Fruit fly (Drosophila melanogaster) whole organism, pupa: Measurements from ENCODE around the gene Cdk8.

Experiments used
- CG13204 ChIP-seq: fragments of 200-800 bp; sonication (Bioruptor generic); optimal IDR thresholded peaks from 2 replicates; lab custom pipeline; 2018; ENCODE audit warnings: missing biosample characterization, mild to moderate bottlenecking, missing genetic modification characterization, moderate library complexity
- CG14655 ChIP-seq: fragments of 200-800 bp; sonication (Bioruptor generic); optimal IDR thresholded peaks from 3 replicates; lab custom pipeline; 2017; ENCODE audit warnings: mild to moderate bottlenecking, missing biosample characterization, missing genetic modification reagents, missing genetic modification characterization
- CG4496 ChIP-seq: fragments of 200-800 bp; sonication (Bioruptor generic); IDR thresholded peaks from 3 replicates; pipeline ENCODE4 v1.3.6; 2022; ENCODE audit warnings: missing biosample characterization, missing genetic modification characterization
- D1 ChIP-seq: fragments of 200-800 bp; sonication (Bioruptor generic); optimal IDR thresholded peaks from 2 replicates; lab custom pipeline; 2018; ENCODE audit warnings: missing biosample characterization, mild to moderate bottlenecking, missing genetic modification characterization, moderate library complexity
- Snoo ChIP-seq: fragments of 200-800 bp; sonication (Bioruptor generic); optimal IDR thresholded peaks from 3 replicates; lab custom pipeline; 2017; ENCODE audit warnings: missing biosample characterization, mild to moderate bottlenecking, missing genetic modification characterization, inconsistent platforms
- gl ChIP-seq: fragments of 200-800 bp; sonication (Bioruptor generic); optimal IDR thresholded peaks from 2 replicates; lab custom pipeline; 2018; ENCODE audit warnings: missing biosample characterization, mild to moderate bottlenecking, missing genetic modification characterization

- no peak for TF ChIP-seq gl (tag; lab: Kevin White, UChicago)
- no peak for TF ChIP-seq CG14655 (GFP tag; lab: Kevin White, UChicago)
- TF ChIP-seq D1 (tag; lab: Kevin White, UChicago) = no peak
- 0 out of 3 replicates have a peak, but pooled peaks have one; percentile 56 for TF ChIP-seq CG4496 (GFP tag; lab: Robert Waterston, UW)
- TF ChIP-seq Snoo = peak; percentile 2
- TF ChIP-seq CG13204 (GFP tag; lab: Kevin White, UChicago) = no peak
These were observed 33.6 kb upstream of the Cdk8 start for dm6 chr3L:9872035-9872434.
